Fruit fly (Drosophila melanogaster) whole organism, embryonic: ENCODE data around the gene RPA3.

ENCODE experiments used
- ATbp ChIP-seq: fragments of 200-800 bp; sonication (Bioruptor generic); optimal IDR thresholded peaks from 2 replicates; lab custom pipeline; 2017; ENCODE audit warnings: missing biosample characterization, mild to moderate bottlenecking, missing genetic modification characterization, missing genetic modification reagents
- CG10366 ChIP-seq: fragments of 200-800 bp; sonication (Bioruptor generic); IDR thresholded peaks from 2 replicates; pipeline ENCODE4 v1.3.6; 2022; ENCODE audit warnings: missing biosample characterization, missing genetic modification characterization
- CG11085 ChIP-seq: fragments of 200-800 bp; sonication (Bioruptor generic); IDR thresholded peaks from 2 replicates; pipeline ENCODE4 v1.3.6; 2022; ENCODE audit warnings: missing biosample characterization, missing genetic modification characterization
- CG12071 ChIP-seq: fragments of 200-800 bp; sonication (Bioruptor generic); optimal IDR thresholded peaks from 3 replicates; lab custom pipeline; 2018; ENCODE audit warnings: missing biosample characterization, mild to moderate bottlenecking, missing genetic modification characterization
- CG14667 ChIP-seq: fragments of 200-800 bp; sonication (Bioruptor generic); IDR thresholded peaks from 2 replicates; pipeline ENCODE4 v1.3.6; 2022; ENCODE audit warnings: missing biosample characterization, missing genetic modification characterization
- CG1529 ChIP-seq: fragments of 200-800 bp; sonication (Bioruptor generic); optimal IDR thresholded peaks from 3 replicates; lab custom pipeline; 2018; ENCODE audit warnings: missing biosample characterization, missing genetic modification characterization
- CG1602 ChIP-seq: fragments of 200-800 bp; sonication (Bioruptor generic); optimal IDR thresholded peaks from 3 replicates; lab custom pipeline; 2016; ENCODE audit warnings: missing biosample characterization, missing genetic modification characterization
- CG2116 ChIP-seq: fragments of 200-800 bp; sonication (Bioruptor generic); optimal IDR thresholded peaks from 3 replicates; lab custom pipeline; 2018; ENCODE audit warnings: missing biosample characterization, mild to moderate bottlenecking, missing genetic modification characterization
- CG2120 ChIP-seq: fragments of 200-800 bp; sonication (Bioruptor generic); optimal IDR thresholded peaks from 3 replicates; lab custom pipeline; 2016; ENCODE audit warnings: missing biosample characterization, missing genetic modification characterization
- CG2129 ChIP-seq: fragments of 200-800 bp; sonication (Bioruptor generic); IDR thresholded peaks from 2 replicates; pipeline ENCODE4 v1.3.6; 2022; ENCODE audit warnings: missing biosample characterization, missing genetic modification characterization; ENCODE audit not compliant: partially characterized antibody
- CG31441 ChIP-seq: fragments of 200-800 bp; sonication (Bioruptor generic); IDR thresholded peaks from 2 replicates; pipeline ENCODE4 v1.3.6; 2022; ENCODE audit warnings: missing biosample characterization, missing genetic modification characterization
- CG32532 ChIP-seq: fragments of 200-800 bp; sonication (Bioruptor generic); IDR thresholded peaks from 2 replicates; pipeline ENCODE4 v1.3.6; 2022; ENCODE audit warnings: missing biosample characterization, missing genetic modification characterization
- CG32767 ChIP-seq: fragments of 200-800 bp; sonication (Bioruptor generic); IDR thresholded peaks from 2 replicates; pipeline ENCODE4 v1.3.6; 2022; ENCODE audit warnings: missing biosample characterization, missing genetic modification characterization
- CG3847 ChIP-seq: fragments of 200-800 bp; sonication (Bioruptor generic); IDR thresholded peaks from 2 replicates; pipeline ENCODE4 v1.3.6; 2022; ENCODE audit warnings: missing biosample characterization, missing genetic modification characterization
- CG4328 ChIP-seq: fragments of 200-800 bp; sonication (Bioruptor generic); optimal IDR thresholded peaks from 3 replicates; lab custom pipeline; 2017; ENCODE audit warnings: missing biosample characterization, missing genetic modification reagents, missing genetic modification characterization
- CG4404 ChIP-seq: fragments of 200-800 bp; sonication (Bioruptor generic); IDR thresholded peaks from 2 replicates; pipeline ENCODE4 v1.3.6; 2022; ENCODE audit warnings: missing biosample characterization, missing genetic modification characterization
- CG6813 ChIP-seq: fragments of 200-800 bp; sonication (Bioruptor generic); optimal IDR thresholded peaks from 2 replicates; lab custom pipeline; 2017; ENCODE audit warnings: missing biosample characterization, missing genetic modification characterization, mild to moderate bottlenecking, moderate library complexity, missing genetic modification reagents
- CG6854 ChIP-seq: fragments of 200-800 bp; sonication (Bioruptor generic); optimal IDR thresholded peaks from 3 replicates; lab custom pipeline; 2017; ENCODE audit warnings: missing biosample characterization, mild to moderate bottlenecking, missing genetic modification characterization
- CG7839 ChIP-seq: fragments of 200-800 bp; sonication (Bioruptor generic); optimal IDR thresholded peaks from 3 replicates; lab custom pipeline; 2018; ENCODE audit warnings: missing biosample characterization, mild to moderate bottlenecking, missing genetic modification characterization, moderate library complexity
- CG7987 ChIP-seq: fragments of 200-800 bp; sonication (Bioruptor generic); optimal IDR thresholded peaks from 2 replicates; lab custom pipeline; 2018; ENCODE audit warnings: missing biosample characterization, mild to moderate bottlenecking, missing genetic modification characterization, moderate library complexity
- CG8089 ChIP-seq: fragments of 200-800 bp; sonication (Bioruptor generic); optimal IDR thresholded peaks from 3 replicates; lab custom pipeline; 2016; ENCODE audit warnings: missing biosample characterization, missing genetic modification characterization
- CG8290 ChIP-seq, 3 experiments: fragments of 200-800 bp; sonication (Bioruptor generic); optimal IDR thresholded peaks; 2 replicates each; lab custom pipeline; 2016 to 2019; ENCODE audit warnings: missing biosample characterization in 3 of 3, missing genetic modification characterization in 3 of 3, mild to moderate bottlenecking in 2 of 3, moderate library complexity in 1 of 3
- CG8478 ChIP-seq: fragments of >200 bp; optimal IDR thresholded peaks from 2 replicates; lab custom pipeline; 2018
- CG9215 ChIP-seq: fragments of 200-800 bp; sonication (Bioruptor generic); IDR thresholded peaks from 2 replicates; pipeline ENCODE4 v1.3.6; 2022; ENCODE audit warnings: missing biosample characterization, missing genetic modification characterization
- CG9609 ChIP-seq: fragments of 200-800 bp; sonication (Bioruptor generic); optimal IDR thresholded peaks from 3 replicates; lab custom pipeline; 2016; ENCODE audit warnings: missing biosample characterization, missing genetic modification characterization
- CTCF ChIP-seq: fragments of 200-800 bp; sonication (Bioruptor generic); optimal IDR thresholded peaks from 2 replicates; lab custom pipeline; 2017; ENCODE audit warnings: missing biosample characterization, mild to moderate bottlenecking, missing genetic modification characterization, moderate library complexity
- CoRest ChIP-seq: fragments of 200-800 bp; sonication (Bioruptor generic); optimal IDR thresholded peaks from 3 replicates; lab custom pipeline; 2018; ENCODE audit warnings: missing biosample characterization, mild to moderate bottlenecking, missing genetic modification characterization, moderate library complexity
- Dip3 ChIP-seq: fragments of 200-800 bp; sonication (Bioruptor generic); optimal IDR thresholded peaks from 3 replicates; lab custom pipeline; 2016; ENCODE audit warnings: missing biosample characterization, missing genetic modification characterization
- Dp ChIP-seq: fragments of 200-800 bp; sonication (Bioruptor generic); optimal IDR thresholded peaks from 2 replicates; lab custom pipeline; 2018; ENCODE audit warnings: missing biosample characterization, mild to moderate bottlenecking, missing genetic modification characterization, moderate library complexity
- Kr ChIP-seq: fragments of 200-800 bp; sonication (Bioruptor generic); optimal IDR thresholded peaks from 2 replicates; lab custom pipeline; 2017; ENCODE audit warnings: missing biosample characterization, mild to moderate bottlenecking, missing genetic modification characterization
- Mad ChIP-seq: fragments of 200-800 bp; sonication (Bioruptor generic); optimal IDR thresholded peaks from 2 replicates; lab custom pipeline; 2016; ENCODE audit warnings: missing biosample characterization, missing genetic modification characterization
- Mrtf ChIP-seq: fragments of 200-800 bp; sonication (Bioruptor generic); IDR thresholded peaks from 3 replicates; pipeline ENCODE4 v1.3.6; 2022; ENCODE audit warnings: missing biosample characterization, missing genetic modification characterization
- Myb ChIP-seq: fragments of 200-800 bp; sonication (Bioruptor generic); optimal IDR thresholded peaks from 2 replicates; lab custom pipeline; 2016; ENCODE audit warnings: missing biosample characterization, missing genetic modification characterization
- Sry-β ChIP-seq: fragments of 200-800 bp; sonication (Bioruptor generic); optimal IDR thresholded peaks from 2 replicates; lab custom pipeline; 2018; ENCODE audit warnings: missing biosample characterization, mild to moderate bottlenecking, missing genetic modification characterization, moderate library complexity
- Taf1 ChIP-seq: fragments of 200-800 bp; sonication (Bioruptor generic); IDR thresholded peaks from 2 replicates; pipeline ENCODE4 v1.3.6; 2022; ENCODE audit warnings: missing biosample characterization, missing genetic modification characterization
- Xbp1 ChIP-seq: fragments of 200-800 bp; sonication (Bioruptor generic); optimal IDR thresholded peaks from 3 replicates; lab custom pipeline; 2016; ENCODE audit warnings: missing biosample characterization, mild to moderate bottlenecking, missing genetic modification characterization
- cad ChIP-seq: fragments of >200 bp; optimal IDR thresholded peaks from 2 replicates; lab custom pipeline; 2017; ENCODE audit warnings: missing biosample characterization, missing genetic modification characterization
- cato ChIP-seq: fragments of 200-800 bp; sonication (Bioruptor generic); optimal IDR thresholded peaks from 2 replicates; lab custom pipeline; 2016; ENCODE audit warnings: missing biosample characterization, missing genetic modification characterization, borderline replicate concordance
- chn ChIP-seq: fragments of 200-800 bp; sonication (Bioruptor generic); optimal IDR thresholded peaks from 2 replicates; lab custom pipeline; 2016; ENCODE audit warnings: missing biosample characterization, missing genetic modification characterization
- ewg ChIP-seq: fragments of 200-800 bp; sonication (Bioruptor generic); optimal IDR thresholded peaks from 3 replicates; lab custom pipeline; 2017; ENCODE audit warnings: mild to moderate bottlenecking, missing biosample characterization, missing genetic modification reagents, missing genetic modification characterization
- exex ChIP-seq: fragments of 200-800 bp; sonication (Bioruptor generic); optimal IDR thresholded peaks from 4 replicates; lab custom pipeline; 2018; ENCODE audit warnings: missing biosample characterization, mild to moderate bottlenecking, missing genetic modification characterization, moderate library complexity
- fd102C ChIP-seq: fragments of 200-800 bp; sonication (Bioruptor generic); optimal IDR thresholded peaks from 2 replicates; lab custom pipeline; 2018; ENCODE audit warnings: missing biosample characterization, mild to moderate bottlenecking, missing genetic modification characterization, moderate library complexity
- gcm2 ChIP-seq: fragments of 200-800 bp; sonication (Bioruptor generic); optimal IDR thresholded peaks from 2 replicates; lab custom pipeline; 2016; ENCODE audit warnings: missing biosample characterization, missing genetic modification characterization
- grau ChIP-seq: fragments of 200-800 bp; optimal IDR thresholded peaks from 3 replicates; lab custom pipeline; 2019; ENCODE audit warnings: missing biosample characterization, mild to moderate bottlenecking, missing genetic modification characterization, moderate library complexity
- onecut ChIP-seq: fragments of 200-800 bp; sonication (Bioruptor generic); IDR thresholded peaks from 2 replicates; pipeline ENCODE4 v1.3.6; 2022; ENCODE audit warnings: missing biosample characterization, missing genetic modification characterization
- p53 ChIP-seq: fragments of 200-800 bp; sonication (Bioruptor generic); optimal IDR thresholded peaks from 2 replicates; lab custom pipeline; 2016; ENCODE audit warnings: missing biosample characterization, missing genetic modification characterization
- prd ChIP-seq, 3 experiments: fragments of >200 bp in 2 of 3; fragments of 200-800 bp in 1 of 3; sonication (Bioruptor generic) in 1 of 3; optimal IDR thresholded peaks in 2 of 3; IDR thresholded peaks in 1 of 3; 2 replicates in 2 of 3; 3 replicates in 1 of 3; pipeline versions ENCODE4 v1.3.6 to Lab custom; 2017 to 2022; ENCODE audit warnings: missing biosample characterization in 1 of 3, missing genetic modification characterization in 1 of 3
- shn ChIP-seq: fragments of 200-800 bp; sonication (Bioruptor generic); optimal IDR thresholded peaks from 3 replicates; lab custom pipeline; 2016; ENCODE audit warnings: missing biosample characterization, missing genetic modification characterization
- toy ChIP-seq: fragments of 200-800 bp; sonication (Bioruptor generic); IDR thresholded peaks from 2 replicates; pipeline ENCODE4 v1.3.6; 2022; ENCODE audit warnings: missing biosample characterization, missing genetic modification characterization
- vnd ChIP-seq: fragments of 200-800 bp; sonication (Bioruptor generic); IDR thresholded peaks from 3 replicates; pipeline ENCODE4 v1.3.6; 2022; ENCODE audit warnings: missing biosample characterization, missing genetic modification characterization; ENCODE audit not compliant: partially characterized antibody
- wdn ChIP-seq: fragments of 200-800 bp; sonication (Bioruptor generic); IDR thresholded peaks from 2 replicates; pipeline ENCODE4 v1.3.6; 2022; ENCODE audit warnings: missing biosample characterization, missing genetic modification characterization
- zfh1 ChIP-seq: fragments of 200-800 bp; sonication (Bioruptor generic); IDR thresholded peaks from 3 replicates; pipeline ENCODE4 v1.3.6; 2022; ENCODE audit warnings: missing biosample characterization, missing genetic modification characterization

RPA3 gene

dm6 chrX:11652991-11653390 is 37.4 kb upstream of the RPA3 start (continued):
- TF ChIP-seq CG6854 (GFP tag; lab: Kevin White, UChicago): no peak
- TF ChIP-seq exex (tag; lab: Kevin White, UChicago): no peak
- no peak for TF ChIP-seq CG1529 (GFP tag; lab: Kevin White, UChicago)
- no peak for TF ChIP-seq Mrtf (GFP tag; lab: Robert Waterston, UW)
- no peak for TF ChIP-seq chn (GFP tag; lab: Kevin White, UChicago)
- no peak for TF ChIP-seq p53
- peak; percentile 44; the same call in 1 of the 2 replicates for TF ChIP-seq CG32532 (GFP tag; lab: Robert Waterston, UW)
- no peak for TF ChIP-seq Kr (GFP tag; lab: Kevin White, UChicago)
- no peak for TF ChIP-seq CG8290 (GFP tag; optimal IDR thresholded peaks at IDR 0.05; lab: Kevin White, UChicago)
- TF ChIP-seq CG8290 (tag; optimal IDR thresholded peaks at IDR 0.05; lab: Kevin White, UChicago): peak in 1 of 2 experiments; percentile 39
- no peak for TF ChIP-seq CG3847 (GFP tag; lab: Robert Waterston, UW)
- TF ChIP-seq Dp (GFP tag; lab: Kevin White, UChicago): no peak
- peak; percentile 3 for TF ChIP-seq CTCF (GFP tag; lab: Kevin White, UChicago)
- no peak for TF ChIP-seq CG4328
- TF ChIP-seq gcm2: no peak
- TF ChIP-seq Sry-β (GFP tag; lab: Kevin White, UChicago): no peak
- no peak for TF ChIP-seq Mad
- no peak for TF ChIP-seq CG14667 (GFP tag; lab: Robert Waterston, UW)
- peak; percentile 46 for TF ChIP-seq ATbp (GFP tag; lab: Kevin White, UChicago)
- TF ChIP-seq CG2129 (GFP tag; lab: Robert Waterston, UW): no peak
- TF ChIP-seq Xbp1 (GFP tag; lab: Kevin White, UChicago): peak; percentile 46
- TF ChIP-seq wdn (GFP tag; lab: Robert Waterston, UW): no peak
- TF ChIP-seq CG6813 (GFP tag; lab: Kevin White, UChicago): no peak
- TF ChIP-seq Taf1 (GFP tag; lab: Robert Waterston, UW): no peak
- no peak for TF ChIP-seq CG7987 (GFP tag; lab: Kevin White, UChicago)
- peak; percentile 21 for TF ChIP-seq CG2120 (GFP tag; lab: Kevin White, UChicago)
- no peak for TF ChIP-seq shn (GFP tag; lab: Kevin White, UChicago)
- no peak for TF ChIP-seq CG9215 (GFP tag; lab: Robert Waterston, UW)
- no peak for TF ChIP-seq CG12071 (GFP tag; lab: Kevin White, UChicago)
- no peak for TF ChIP-seq CG9609 (GFP tag; lab: Kevin White, UChicago)
- no peak for TF ChIP-seq cato
- TF ChIP-seq zfh1 (GFP tag; lab: Robert Waterston, UW): no peak
- TF ChIP-seq CG8478 (lab: Kevin White, UChicago): no peak
- no peak for TF ChIP-seq CoRest (tag; lab: Kevin White, UChicago)
- TF ChIP-seq Dip3 (GFP tag; lab: Kevin White, UChicago): no peak
- TF ChIP-seq ewg: no peak
- TF ChIP-seq fd102C (GFP tag; lab: Kevin White, UChicago): no peak
- no peak for TF ChIP-seq grau (tag; lab: Kevin White, UChicago)
- peak; percentile 29 for TF ChIP-seq CG7839 (tag; lab: Kevin White, UChicago)
- peak; percentile 36; the same call in 1 of the 2 replicates for TF ChIP-seq CG31441 (GFP tag; lab: Robert Waterston, UW)
- TF ChIP-seq CG2116: no peak
- no peak for TF ChIP-seq CG8089 (GFP tag; lab: Kevin White, UChicago)
- 0 out of 2 replicates have a peak, but pooled peaks have one; percentile 19 for TF ChIP-seq CG10366
- no peak for TF ChIP-seq CG11085
- TF ChIP-seq prd (optimal IDR thresholded peaks at IDR 0.05; lab: Kevin White, UChicago): no peak
- peak; percentile 56; the same call in 2 of the 3 replicates for TF ChIP-seq prd (GFP tag; IDR thresholded peaks at IDR 0.05; lab: Robert Waterston, UW)
- TF ChIP-seq toy (GFP tag; lab: Robert Waterston, UW): no peak
- TF ChIP-seq onecut (GFP tag; lab: Robert Waterston, UW): no peak
- no peak for TF ChIP-seq cad
- TF ChIP-seq CG32767 (GFP tag; lab: Robert Waterston, UW): no peak
- TF ChIP-seq Myb (GFP tag; lab: Kevin White, UChicago): no peak
- no peak for TF ChIP-seq CG4404 (GFP tag; lab: Robert Waterston, UW)
- no peak for TF ChIP-seq vnd (GFP tag; lab: Robert Waterston, UW)
- no peak for TF ChIP-seq CG1602 (GFP tag; lab: Kevin White, UChicago)
